Worm (Caenorhabditis elegans) whole organism, L2 larva: Measurements from ENCODE around the gene T26C5.5.

Experiments used
- C34F6.9 ChIP-seq: fragments of 150-350 bp; optimal IDR thresholded peaks from 2 replicates; lab custom pipeline; 2014; ENCODE audit warnings: missing biosample characterization, missing genetic modification characterization
- F13H6.1 ChIP-seq: sonication (generic microtip); optimal IDR thresholded peaks from 2 replicates; lab custom pipeline; 2016; ENCODE audit warnings: missing genetic modification characterization, missing compliant biosample characterization
- R02D3.7 ChIP-seq: fragments of 150-350 bp; optimal IDR thresholded peaks from 2 replicates; lab custom pipeline; 2014; ENCODE audit warnings: missing biosample characterization, missing genetic modification characterization
- Y55F3AM.14 ChIP-seq: fragments of 200-800 bp; sonication (Bioruptor generic); optimal IDR thresholded peaks from 2 replicates; lab custom pipeline; 2018; ENCODE audit warnings: mild to moderate bottlenecking, missing genetic modification characterization, missing compliant biosample characterization
- ZK546.5 ChIP-seq: sonication (generic microtip); optimal IDR thresholded peaks from 2 replicates; lab custom pipeline; 2017; ENCODE audit warnings: missing biosample characterization, missing genetic modification characterization
- alr-1 ChIP-seq: fragments of 150-350 bp; optimal IDR thresholded peaks from 2 replicates; lab custom pipeline; 2014; ENCODE audit warnings: missing biosample characterization, missing genetic modification characterization
- aly-2 ChIP-seq: fragments of 150-350 bp; optimal IDR thresholded peaks from 2 replicates; lab custom pipeline; 2014; ENCODE audit warnings: missing biosample characterization, missing genetic modification characterization
- ama-1 ChIP-seq: fragments of 150-350 bp; optimal IDR thresholded peaks from 2 replicates; lab custom pipeline; 2018; ENCODE audit warnings: inconsistent platforms
- blmp-1 ChIP-seq: sonication (generic microtip); optimal IDR thresholded peaks from 2 replicates; lab custom pipeline; 2017; ENCODE audit warnings: missing genetic modification characterization, mild to moderate bottlenecking, missing compliant biosample characterization, antibody characterized with exemption, moderate library complexity; ENCODE audit not compliant: insufficient read depth
- ceh-16 ChIP-seq: fragments of 150-350 bp; optimal IDR thresholded peaks from 2 replicates; lab custom pipeline; 2014; ENCODE audit warnings: missing biosample characterization, missing genetic modification characterization
- ceh-82 ChIP-seq: fragments of 150-350 bp; optimal IDR thresholded peaks from 2 replicates; lab custom pipeline; 2014; ENCODE audit warnings: missing biosample characterization, missing genetic modification characterization
- crh-2 ChIP-seq: sonication (generic microtip); optimal IDR thresholded peaks from 2 replicates; lab custom pipeline; 2017; ENCODE audit warnings: missing biosample characterization, missing genetic modification characterization
- dmd-4 ChIP-seq: sonication (generic microtip); optimal IDR thresholded peaks from 2 replicates; lab custom pipeline; 2017; ENCODE audit warnings: missing biosample characterization, missing genetic modification characterization
- egl-27 ChIP-seq: sonication (generic microtip); optimal IDR thresholded peaks from 3 replicates; lab custom pipeline; 2017; ENCODE audit warnings: missing biosample characterization, missing genetic modification reagents, missing genetic modification characterization
- elt-1 ChIP-seq: fragments of 150-350 bp; optimal IDR thresholded peaks from 2 replicates; lab custom pipeline; 2014; ENCODE audit warnings: missing biosample characterization, missing genetic modification characterization
- elt-3 ChIP-seq: sonication (generic microtip); optimal IDR thresholded peaks from 2 replicates; lab custom pipeline; 2017; ENCODE audit warnings: missing biosample characterization, missing genetic modification characterization
- fos-1 ChIP-seq: fragments of 150-350 bp; optimal IDR thresholded peaks from 2 replicates; lab custom pipeline; 2014; ENCODE audit warnings: missing biosample characterization, missing genetic modification characterization
- gmeb-1 ChIP-seq: fragments of 150-350 bp; optimal IDR thresholded peaks from 2 replicates; lab custom pipeline; 2014; ENCODE audit warnings: missing biosample characterization, missing genetic modification characterization
- lin-11 ChIP-seq: fragments of 150-350 bp; sonication (generic microtip); optimal IDR thresholded peaks from 2 replicates; lab custom pipeline; 2014; ENCODE audit warnings: missing biosample characterization, missing genetic modification characterization, inconsistent platforms, mixed read lengths
- lin-13 ChIP-seq: fragments of 150-350 bp; optimal IDR thresholded peaks from 2 replicates; lab custom pipeline; 2014; ENCODE audit warnings: missing biosample characterization, missing genetic modification reagents, missing genetic modification characterization
- lin-39 ChIP-seq: fragments of 150-350 bp; optimal IDR thresholded peaks from 2 replicates; lab custom pipeline; 2014; ENCODE audit warnings: missing biosample characterization, missing genetic modification reagents, missing genetic modification characterization
- lsy-2 ChIP-seq, 2 experiments: fragments of 150-350 bp in 1 of 2; sonication (generic microtip) in 1 of 2; optimal IDR thresholded peaks; 2 replicates each; lab custom pipeline; 2014 to 2017; ENCODE audit warnings: missing biosample characterization in 2 of 2, missing genetic modification characterization in 2 of 2
- mab-5 ChIP-seq: fragments of 150-350 bp; optimal IDR thresholded peaks from 2 replicates; lab custom pipeline; 2014; ENCODE audit warnings: missing biosample characterization, missing genetic modification characterization
- mbf-1 ChIP-seq: sonication (generic microtip); optimal IDR thresholded peaks from 2 replicates; lab custom pipeline; 2017; ENCODE audit warnings: missing biosample characterization, missing genetic modification characterization
- mdl-1 ChIP-seq, 2 experiments: fragments of 150-350 bp in 1 of 2; sonication (generic microtip) in 1 of 2; optimal IDR thresholded peaks; 2 replicates each; lab custom pipeline; 2017; ENCODE audit warnings: missing biosample characterization in 2 of 2, missing genetic modification characterization in 2 of 2
- nhr-10 ChIP-seq: sonication (generic microtip); optimal IDR thresholded peaks from 2 replicates; lab custom pipeline; 2017; ENCODE audit warnings: missing biosample characterization, missing genetic modification characterization
- nhr-11 ChIP-seq: fragments of 150-350 bp; optimal IDR thresholded peaks from 2 replicates; lab custom pipeline; 2014; ENCODE audit warnings: missing biosample characterization, missing genetic modification characterization
- nhr-12 ChIP-seq: fragments of 150-350 bp; optimal IDR thresholded peaks from 2 replicates; lab custom pipeline; 2014; ENCODE audit warnings: missing biosample characterization, missing genetic modification characterization
- nhr-129 ChIP-seq: fragments of 150-350 bp; optimal IDR thresholded peaks from 2 replicates; lab custom pipeline; 2014; ENCODE audit warnings: missing biosample characterization, missing genetic modification characterization
- nhr-21 ChIP-seq: fragments of 150-350 bp; optimal IDR thresholded peaks from 2 replicates; lab custom pipeline; 2014; ENCODE audit warnings: missing biosample characterization, missing genetic modification characterization
- nhr-23 ChIP-seq: fragments of 150-350 bp; optimal IDR thresholded peaks from 2 replicates; lab custom pipeline; 2014; ENCODE audit warnings: missing biosample characterization, missing genetic modification reagents, missing genetic modification characterization
- nhr-237 ChIP-seq: fragments of 150-350 bp; optimal IDR thresholded peaks from 2 replicates; lab custom pipeline; 2014; ENCODE audit warnings: missing biosample characterization, missing genetic modification characterization
- nhr-25 ChIP-seq: fragments of 150-350 bp; sonication (generic microtip); optimal IDR thresholded peaks from 3 replicates; lab custom pipeline; 2014; ENCODE audit warnings: missing biosample characterization, missing genetic modification characterization
- nhr-6 ChIP-seq: fragments of 150-350 bp; optimal IDR thresholded peaks from 2 replicates; lab custom pipeline; 2014; ENCODE audit warnings: missing biosample characterization, missing genetic modification characterization
- nhr-77 ChIP-seq: fragments of 150-350 bp; optimal IDR thresholded peaks from 2 replicates; lab custom pipeline; 2014; ENCODE audit warnings: missing biosample characterization, missing genetic modification characterization
- peb-1 ChIP-seq: fragments of 150-350 bp; optimal IDR thresholded peaks from 2 replicates; lab custom pipeline; 2014; ENCODE audit warnings: missing biosample characterization, missing genetic modification characterization
- sem-4 ChIP-seq: fragments of 150-350 bp; optimal IDR thresholded peaks from 2 replicates; lab custom pipeline; 2014; ENCODE audit warnings: missing biosample characterization, missing genetic modification reagents, missing genetic modification characterization
- skn-1 ChIP-seq: sonication (generic microtip); optimal IDR thresholded peaks from 2 replicates; lab custom pipeline; 2017; ENCODE audit warnings: missing biosample characterization, missing genetic modification characterization
- sma-3 ChIP-seq: sonication (generic microtip); optimal IDR thresholded peaks from 2 replicates; lab custom pipeline; 2016; ENCODE audit warnings: missing genetic modification reagents, missing genetic modification characterization, missing compliant biosample characterization
- sma-9 ChIP-seq, 2 experiments: fragments of 150-350 bp in 1 of 2; sonication (generic microtip) in 1 of 2; optimal IDR thresholded peaks; 2 replicates each; lab custom pipeline; 2014 to 2016; ENCODE audit warnings: missing genetic modification characterization in 2 of 2, mild to moderate bottlenecking in 1 of 2, missing biosample characterization in 1 of 2, missing compliant biosample characterization in 1 of 2, missing genetic modification reagents in 1 of 2, moderate library complexity in 1 of 2
- snpc-4 ChIP-seq: fragments of 150-350 bp; optimal IDR thresholded peaks from 2 replicates; lab custom pipeline; 2014; ENCODE audit warnings: missing biosample characterization, missing genetic modification characterization
- unc-39 ChIP-seq: fragments of 150-350 bp; optimal IDR thresholded peaks from 2 replicates; lab custom pipeline; 2014; ENCODE audit warnings: missing biosample characterization, missing genetic modification characterization
- unc-55 ChIP-seq: fragments of 150-350 bp; sonication (generic microtip); optimal IDR thresholded peaks from 3 replicates; lab custom pipeline; 2014; ENCODE audit warnings: missing biosample characterization, missing genetic modification reagents, missing genetic modification characterization
- unc-62 ChIP-seq: fragments of 150-350 bp; optimal IDR thresholded peaks from 2 replicates; lab custom pipeline; 2014; ENCODE audit warnings: missing biosample characterization, missing genetic modification reagents, missing genetic modification characterization
- zag-1 ChIP-seq: fragments of 150-350 bp; optimal IDR thresholded peaks from 2 replicates; lab custom pipeline; 2014; ENCODE audit warnings: missing biosample characterization, missing genetic modification characterization
- ztf-1 ChIP-seq: fragments of 200-800 bp; sonication (Bioruptor generic); conservative IDR thresholded peaks from 2 replicates; pipeline ENCODE4 v1.3.6; 2022; ENCODE audit warnings: missing genetic modification characterization, missing compliant biosample characterization
- ztf-11 ChIP-seq: sonication (generic microtip); optimal IDR thresholded peaks from 2 replicates; lab custom pipeline; 2017; ENCODE audit warnings: missing biosample characterization, missing genetic modification characterization
- ztf-4 ChIP-seq: fragments of 150-350 bp; optimal IDR thresholded peaks from 2 replicates; lab custom pipeline; 2014; ENCODE audit warnings: missing biosample characterization, missing genetic modification characterization

Gene T26C5.5

ce11 chrII:9273984-9274383, 27.4 kb upstream of the T26C5.5 start:
- TF ChIP-seq ztf-11 (no peak), nhr-237 (tag; lab: Kevin White, UChicago) (no peak), sma-9 (GFP tag; optimal IDR thresholded peaks at IDR 0.05; lab: Kevin White, UChicago) (peak; percentile 90), sma-9 (tag; optimal IDR thresholded peaks at IDR 0.05; lab: Kevin White, UChicago) (no peak), peb-1 (tag; lab: Kevin White, UChicago) (no peak), nhr-77 (no peak), lin-11 (tag; lab: Kevin White, UChicago) (peak; percentile 62), ceh-82 (tag; lab: Kevin White, UChicago) (no peak), elt-3 (tag; lab: Kevin White, UChicago) (no peak), nhr-23 (no peak), nhr-11 (no peak), R02D3.7 (tag; lab: Kevin White, UChicago) (no peak), lin-39 (tag; lab: Kevin White, UChicago) (no peak), mdl-1 (tag; optimal IDR thresholded peaks at IDR 0.05; lab: Kevin White, UChicago) (peak; percentile 67 to 89), lin-13 (GFP tag; lab: Kevin White, UChicago) (peak; percentile 63), blmp-1 (tag; lab: Kevin White, UChicago) (peak; percentile 62), ceh-16 (tag; lab: Kevin White, UChicago) (no peak), skn-1 (tag; lab: Kevin White, UChicago) (no peak), C34F6.9 (tag; lab: Kevin White, UChicago) (peak; percentile 92), sem-4 (peak; percentile 7), nhr-25 (tag; lab: Kevin White, UChicago) (peak; percentile 90), crh-2 (tag; lab: Kevin White, UChicago) (peak; percentile 92), nhr-10 (tag; lab: Kevin White, UChicago) (no peak), unc-62 (GFP tag; lab: Kevin White, UChicago) (no peak), sma-3 (GFP tag; lab: Kevin White, UChicago) (peak; percentile 77), nhr-129 (peak; percentile 89), ztf-1 (GFP tag; lab: Robert Waterston, UW) (no peak), egl-27 (tag; lab: Kevin White, UChicago) (peak; percentile 79), ztf-4 (tag; lab: Kevin White, UChicago) (peak; percentile 73), aly-2 (tag; lab: Kevin White, UChicago) (no peak), alr-1 (tag; lab: Kevin White, UChicago) (no peak), unc-39 (tag; lab: Kevin White, UChicago) (no peak), mbf-1 (tag; lab: Kevin White, UChicago) (no peak), nhr-12 (tag; lab: Kevin White, UChicago) (no peak), mab-5 (peak; percentile 83), ZK546.5 (tag; lab: Kevin White, UChicago) (no peak), ama-1 (lab: Kevin White, UChicago) (peak; percentile 82), gmeb-1 (tag; lab: Kevin White, UChicago) (peak; percentile 73), nhr-21 (tag; lab: Kevin White, UChicago) (peak; percentile 70), zag-1 (tag; lab: Kevin White, UChicago) (peak; percentile 76), lsy-2 (tag; optimal IDR thresholded peaks at IDR 0.05; lab: Kevin White, UChicago) (peak; percentile 63 to 90), snpc-4 (tag; lab: Kevin White, UChicago) (peak; percentile 66), nhr-6 (peak; percentile 81), dmd-4 (tag; lab: Kevin White, UChicago) (no peak), fos-1 (tag; lab: Kevin White, UChicago) (peak; percentile 95), elt-1 (no peak), F13H6.1 (peak; percentile 89), Y55F3AM.14 (GFP tag; lab: Kevin White, UChicago) (peak; percentile 6), unc-55 (GFP tag; lab: Kevin White, UChicago) (peak; percentile 74)
